Worm (Caenorhabditis elegans) whole organism, midembryonic: ENCODE results near the gene srab-6.

ENCODE experiments used
- cog-1 ChIP-seq: sonication (generic microtip); optimal IDR thresholded peaks from 2 replicates; lab custom pipeline; 2016; ENCODE audit warnings: missing genetic modification characterization, missing compliant biosample characterization
- klf-2 ChIP-seq: fragments of 200-800 bp; sonication (Bioruptor generic); conservative IDR thresholded peaks from 2 replicates; pipeline ENCODE4 v1.3.6; 2022; ENCODE audit warnings: missing genetic modification reagents, missing genetic modification characterization, missing compliant biosample characterization

ce11 chrV:3138488-3138887, 13.3 kb downstream of the srab-6 start, which contains the start of the genes irld-3 and F02C9.1:
- TF ChIP-seq klf-2: no peak
- no peak for TF ChIP-seq cog-1 (tag; lab: Kevin White, UChicago)
